Fruit fly (Drosophila melanogaster) whole organism, embryonic: ENCODE data around the gene mRpL16.

Experiments used
- Asciz ChIP-seq: fragments of 200-800 bp; sonication (Bioruptor generic); optimal IDR thresholded peaks from 2 replicates; lab custom pipeline; 2017; ENCODE audit warnings: missing biosample characterization, mild to moderate bottlenecking, missing genetic modification characterization, missing genetic modification reagents
- Bdp1 ChIP-seq: fragments of 200-800 bp; sonication (Bioruptor generic); optimal IDR thresholded peaks from 3 replicates; lab custom pipeline; 2016; ENCODE audit warnings: missing biosample characterization, missing genetic modification characterization
- Bgb ChIP-seq: fragments of 200-800 bp; sonication (Bioruptor generic); IDR thresholded peaks from 2 replicates; pipeline ENCODE4 v1.3.6; 2022; ENCODE audit warnings: missing biosample characterization, missing genetic modification characterization; ENCODE audit not compliant: partially characterized antibody
- CG10366 ChIP-seq: fragments of 200-800 bp; sonication (Bioruptor generic); IDR thresholded peaks from 2 replicates; pipeline ENCODE4 v1.3.6; 2022; ENCODE audit warnings: missing biosample characterization, missing genetic modification characterization
- CG13775 ChIP-seq: fragments of 200-800 bp; sonication (Bioruptor generic); optimal IDR thresholded peaks from 3 replicates; lab custom pipeline; 2017; ENCODE audit warnings: missing biosample characterization, mild to moderate bottlenecking, missing genetic modification characterization
- CG14710 ChIP-seq: fragments of 200-800 bp; sonication (Bioruptor generic); optimal IDR thresholded peaks from 3 replicates; lab custom pipeline; 2019; ENCODE audit warnings: missing biosample characterization, mild to moderate bottlenecking, missing genetic modification characterization, moderate library complexity
- CG1603 ChIP-seq: fragments of 200-800 bp; sonication (Bioruptor generic); optimal IDR thresholded peaks from 2 replicates; lab custom pipeline; 2019; ENCODE audit warnings: missing biosample characterization, mild to moderate bottlenecking, missing genetic modification characterization, moderate library complexity
- CG17385 ChIP-seq: fragments of 200-800 bp; sonication (Bioruptor generic); optimal IDR thresholded peaks from 3 replicates; lab custom pipeline; 2018; ENCODE audit warnings: missing biosample characterization, mild to moderate bottlenecking, missing genetic modification characterization
- CG17912 ChIP-seq: fragments of 200-800 bp; sonication (Bioruptor generic); optimal IDR thresholded peaks from 2 replicates; lab custom pipeline; 2018; ENCODE audit warnings: missing biosample characterization, mild to moderate bottlenecking, missing genetic modification characterization
- CG31224 ChIP-seq: fragments of 200-800 bp; sonication (Bioruptor generic); IDR thresholded peaks from 2 replicates; pipeline ENCODE4 v1.3.6; 2022; ENCODE audit warnings: missing biosample characterization, missing genetic modification characterization
- CG32767 ChIP-seq: fragments of 200-800 bp; sonication (Bioruptor generic); IDR thresholded peaks from 2 replicates; pipeline ENCODE4 v1.3.6; 2022; ENCODE audit warnings: missing biosample characterization, missing genetic modification characterization
- CG33213 ChIP-seq: fragments of 200-800 bp; sonication (Bioruptor generic); optimal IDR thresholded peaks from 3 replicates; lab custom pipeline; 2016; ENCODE audit warnings: missing biosample characterization, missing genetic modification characterization
- CG4617 ChIP-seq: fragments of 200-800 bp; sonication (Bioruptor generic); optimal IDR thresholded peaks from 3 replicates; lab custom pipeline; 2016; ENCODE audit warnings: missing biosample characterization, missing genetic modification characterization, borderline replicate concordance
- CG4854 ChIP-seq: fragments of 200-800 bp; sonication (Bioruptor generic); optimal IDR thresholded peaks from 2 replicates; lab custom pipeline; 2016; ENCODE audit warnings: missing biosample characterization, missing genetic modification characterization, inconsistent platforms
- CG6175 ChIP-seq: fragments of 200-800 bp; sonication (Bioruptor generic); IDR thresholded peaks from 3 replicates; pipeline ENCODE4 v1.3.6; 2022; ENCODE audit warnings: missing biosample characterization, missing genetic modification characterization
- CG8388 ChIP-seq: fragments of 200-800 bp; sonication (Bioruptor generic); optimal IDR thresholded peaks from 2 replicates; lab custom pipeline; 2019; ENCODE audit warnings: missing biosample characterization, mild to moderate bottlenecking, missing genetic modification characterization, moderate library complexity
- CG9215 ChIP-seq: fragments of 200-800 bp; sonication (Bioruptor generic); IDR thresholded peaks from 2 replicates; pipeline ENCODE4 v1.3.6; 2022; ENCODE audit warnings: missing biosample characterization, missing genetic modification characterization
- CG9609 ChIP-seq: fragments of 200-800 bp; sonication (Bioruptor generic); optimal IDR thresholded peaks from 3 replicates; lab custom pipeline; 2016; ENCODE audit warnings: missing biosample characterization, missing genetic modification characterization
- CG9876 ChIP-seq: fragments of 200-800 bp; sonication (Bioruptor generic); optimal IDR thresholded peaks from 2 replicates; lab custom pipeline; 2016; ENCODE audit warnings: missing biosample characterization, missing genetic modification characterization
- Ets65A ChIP-seq: fragments of 200-800 bp; sonication (Bioruptor generic); peaks from one replicate; lab custom pipeline; 2016; ENCODE audit warnings: missing biosample characterization, missing genetic modification characterization
- GATAe ChIP-seq: fragments of 200-800 bp; sonication (Bioruptor generic); conservative IDR thresholded peaks from 2 replicates; pipeline ENCODE4 v1.3.6; 2022; ENCODE audit warnings: missing biosample characterization, missing genetic modification characterization
- Hsf ChIP-seq: fragments of 200-800 bp; sonication (Bioruptor generic); optimal IDR thresholded peaks from 3 replicates; lab custom pipeline; 2016; ENCODE audit warnings: missing biosample characterization, missing genetic modification characterization
- Lhr ChIP-seq: fragments of 200-800 bp; sonication (Bioruptor generic); optimal IDR thresholded peaks from 3 replicates; lab custom pipeline; 2017; ENCODE audit warnings: mild to moderate bottlenecking, missing biosample characterization, missing genetic modification reagents, missing genetic modification characterization
- Mad ChIP-seq: fragments of 200-800 bp; sonication (Bioruptor generic); optimal IDR thresholded peaks from 2 replicates; lab custom pipeline; 2016; ENCODE audit warnings: missing biosample characterization, missing genetic modification characterization
- Nf-YC ChIP-seq: fragments of 200-800 bp; optimal IDR thresholded peaks from 3 replicates; lab custom pipeline; 2019; ENCODE audit warnings: missing biosample characterization, mild to moderate bottlenecking, missing genetic modification characterization, moderate library complexity
- Optix ChIP-seq: fragments of 200-800 bp; sonication (Bioruptor generic); IDR thresholded peaks from 3 replicates; pipeline ENCODE4 v1.3.6; 2022; ENCODE audit warnings: missing biosample characterization, missing genetic modification characterization
- Ptx1 ChIP-seq: fragments of 200-800 bp; sonication (Bioruptor generic); IDR thresholded peaks from 2 replicates; pipeline ENCODE4 v1.3.6; 2022; ENCODE audit warnings: missing biosample characterization, missing genetic modification characterization
- Sin3A ChIP-seq: fragments of >200 bp; optimal IDR thresholded peaks from 2 replicates; lab custom pipeline; 2018
- Trl ChIP-seq, 3 experiments: fragments of >200 bp in 2 of 3; fragments of 200-800 bp in 1 of 3; sonication (Bioruptor generic) in 1 of 3; optimal IDR thresholded peaks; 2 replicates in 1 of 3; 3 replicates in 2 of 3; lab custom pipeline; 2016 to 2017; ENCODE audit warnings: missing biosample characterization in 1 of 3, missing genetic modification characterization in 1 of 3
- Xrp1 ChIP-seq: fragments of 200-800 bp; sonication (Bioruptor generic); IDR thresholded peaks from 2 replicates; pipeline ENCODE4 v1.3.6; 2022; ENCODE audit warnings: missing biosample characterization, missing genetic modification characterization
- cas ChIP-seq: fragments of 200-800 bp; sonication (Bioruptor generic); IDR thresholded peaks from 2 replicates; pipeline ENCODE4 v1.3.6; 2022; ENCODE audit warnings: missing biosample characterization, missing genetic modification characterization
- crc ChIP-seq: fragments of 200-800 bp; sonication (Bioruptor generic); optimal IDR thresholded peaks from 2 replicates; lab custom pipeline; 2016; ENCODE audit warnings: missing biosample characterization, missing genetic modification characterization
- cwo ChIP-seq: fragments of 200-800 bp; sonication (Bioruptor generic); optimal IDR thresholded peaks from 3 replicates; lab custom pipeline; 2017; ENCODE audit warnings: missing biosample characterization, missing genetic modification characterization, mild to moderate bottlenecking, moderate library complexity, missing genetic modification reagents
- ems ChIP-seq: fragments of 200-800 bp; sonication (Bioruptor generic); optimal IDR thresholded peaks from 3 replicates; lab custom pipeline; 2016; ENCODE audit warnings: missing biosample characterization, missing genetic modification characterization
- esg ChIP-seq: fragments of 200-800 bp; sonication (Bioruptor generic); conservative IDR thresholded peaks from 2 replicates; pipeline ENCODE4 v1.3.6; 2022; ENCODE audit warnings: missing biosample characterization, missing genetic modification characterization
- ftz-f1 ChIP-seq: fragments of 200-800 bp; sonication (Bioruptor generic); optimal IDR thresholded peaks from 2 replicates; lab custom pipeline; 2016; ENCODE audit warnings: missing biosample characterization, missing genetic modification characterization
- fu2 ChIP-seq: fragments of 200-800 bp; sonication (Bioruptor generic); optimal IDR thresholded peaks from 2 replicates; lab custom pipeline; 2016; ENCODE audit warnings: missing biosample characterization, missing genetic modification characterization
- ham ChIP-seq: fragments of 200-800 bp; sonication (Bioruptor generic); IDR thresholded peaks from 2 replicates; pipeline ENCODE4 v1.3.6; 2022; ENCODE audit warnings: missing biosample characterization, missing genetic modification characterization
- kah ChIP-seq: fragments of 200-800 bp; sonication (Bioruptor generic); optimal IDR thresholded peaks from 2 replicates; lab custom pipeline; 2018; ENCODE audit warnings: missing biosample characterization, mild to moderate bottlenecking, missing genetic modification characterization
- lbe ChIP-seq: fragments of 200-800 bp; sonication (Bioruptor generic); optimal IDR thresholded peaks from 2 replicates; lab custom pipeline; 2016; ENCODE audit warnings: missing biosample characterization, mild to moderate bottlenecking, missing genetic modification characterization
- p53 ChIP-seq: fragments of 200-800 bp; sonication (Bioruptor generic); optimal IDR thresholded peaks from 2 replicates; lab custom pipeline; 2016; ENCODE audit warnings: missing biosample characterization, missing genetic modification characterization
- pros ChIP-seq: fragments of 200-800 bp; sonication (Bioruptor generic); optimal IDR thresholded peaks from 3 replicates; lab custom pipeline; 2019; ENCODE audit warnings: missing biosample characterization, mild to moderate bottlenecking, missing genetic modification characterization, moderate library complexity
- sens ChIP-seq: fragments of 200-800 bp; sonication (Bioruptor generic); peaks from one replicate; lab custom pipeline; 2016; ENCODE audit warnings: missing biosample characterization, missing genetic modification characterization
- sisA ChIP-seq: fragments of 200-800 bp; sonication (Bioruptor generic); IDR thresholded peaks from 2 replicates; pipeline ENCODE4 v1.3.6; 2022; ENCODE audit warnings: missing biosample characterization, missing genetic modification characterization
- slp2 ChIP-seq: fragments of 200-800 bp; sonication (Bioruptor generic); optimal IDR thresholded peaks from 2 replicates; lab custom pipeline; 2016; ENCODE audit warnings: missing biosample characterization, missing genetic modification characterization
- sna ChIP-seq: fragments of 200-800 bp; sonication (Bioruptor generic); IDR thresholded peaks from 2 replicates; pipeline ENCODE4 v1.3.6; 2022; ENCODE audit warnings: missing biosample characterization, missing genetic modification characterization; ENCODE audit not compliant: partially characterized antibody
- sr ChIP-seq: fragments of 200-800 bp; sonication (Bioruptor generic); IDR thresholded peaks from 3 replicates; pipeline ENCODE4 v1.3.6; 2022; ENCODE audit warnings: missing biosample characterization, missing genetic modification characterization
- sug ChIP-seq: fragments of 200-800 bp; optimal IDR thresholded peaks from 2 replicates; lab custom pipeline; 2019; ENCODE audit warnings: missing biosample characterization, mild to moderate bottlenecking, missing genetic modification characterization, moderate library complexity
- unpg ChIP-seq: fragments of 200-800 bp; sonication (Bioruptor generic); optimal IDR thresholded peaks from 3 replicates; lab custom pipeline; 2018; ENCODE audit warnings: missing biosample characterization, mild to moderate bottlenecking, missing genetic modification characterization, moderate library complexity
- wdn ChIP-seq: fragments of 200-800 bp; sonication (Bioruptor generic); IDR thresholded peaks from 2 replicates; pipeline ENCODE4 v1.3.6; 2022; ENCODE audit warnings: missing biosample characterization, missing genetic modification characterization

mRpL16 gene

dm6 chrX:1927473-1928306, 37.6 kb downstream of the mRpL16 start, which contains the start of gene CG11596 (continued):
- TF ChIP-seq CG6175 (GFP tag; lab: Robert Waterston, UW): no peak
- TF ChIP-seq esg (GFP tag; lab: Robert Waterston, UW): no peak
- TF ChIP-seq CG33213 (GFP tag; lab: Kevin White, UChicago): no peak
- no peak for TF ChIP-seq CG17385
- TF ChIP-seq Ets65A (GFP tag; lab: Kevin White, UChicago): no peak
- no peak for TF ChIP-seq ems (GFP tag; lab: Kevin White, UChicago)
- peak; percentile 20; the same call in 1 of the 2 replicates for TF ChIP-seq CG10366 (GFP tag; lab: Robert Waterston, UW)
- TF ChIP-seq CG31224: no peak
- no peak for TF ChIP-seq cas
- TF ChIP-seq CG9215 (GFP tag; lab: Robert Waterston, UW): peak; percentile 28; the same call in 1 of the 2 replicates
- TF ChIP-seq Nf-YC (tag; lab: Kevin White, UChicago): peak; percentile 20
- TF ChIP-seq sisA (GFP tag; lab: Robert Waterston, UW): no peak
- TF ChIP-seq ftz-f1 (GFP tag; lab: Kevin White, UChicago): no peak
- TF ChIP-seq cwo: peak; percentile 61
- TF ChIP-seq CG14710 (tag; lab: Kevin White, UChicago): no peak
- TF ChIP-seq fu2 (GFP tag; lab: Kevin White, UChicago): no peak
- TF ChIP-seq CG13775: no peak
- peak; percentile 75 for TF ChIP-seq CG4617
- no peak for TF ChIP-seq sr (GFP tag; lab: Robert Waterston, UW)
- TF ChIP-seq crc (GFP tag; lab: Kevin White, UChicago): no peak
- TF ChIP-seq Bdp1 (GFP tag; lab: Kevin White, UChicago): no peak
- no peak for TF ChIP-seq CG8388 (GFP tag; lab: Kevin White, UChicago)
- TF ChIP-seq CG4854 (GFP tag; lab: Kevin White, UChicago): no peak
- no peak for TF ChIP-seq ham
- peak; percentile 4 for TF ChIP-seq Hsf (GFP tag; lab: Kevin White, UChicago)
- peak; percentile 27; the same call in 1 of the 2 replicates for TF ChIP-seq GATAe (GFP tag; lab: Robert Waterston, UW)
- no peak for TF ChIP-seq CG17912 (GFP tag; lab: Kevin White, UChicago)
- no peak for TF ChIP-seq Lhr (GFP tag; lab: Kevin White, UChicago)
- TF ChIP-seq pros (GFP tag; lab: Kevin White, UChicago): no peak
- no peak for TF ChIP-seq slp2 (GFP tag; lab: Kevin White, UChicago)
- no peak for TF ChIP-seq lbe (GFP tag; lab: Kevin White, UChicago)
- no peak for TF ChIP-seq Optix (GFP tag; lab: Robert Waterston, UW)
- TF ChIP-seq CG9609 (GFP tag; lab: Kevin White, UChicago): no peak
- TF ChIP-seq Mad (GFP tag; lab: Kevin White, UChicago): no peak
- TF ChIP-seq sna (GFP tag; lab: Robert Waterston, UW): 0 out of 2 replicates have a peak, but pooled peaks have one; percentile 34
- 0 out of 2 replicates have a peak, but pooled peaks have one; percentile 6 for TF ChIP-seq Bgb
- TF ChIP-seq unpg (GFP tag; lab: Kevin White, UChicago): no peak
- peak; percentile 57 for TF ChIP-seq sug (tag; lab: Kevin White, UChicago)
- TF ChIP-seq sens (GFP tag; lab: Kevin White, UChicago): peak; percentile 56
- TF ChIP-seq Xrp1 (GFP tag; lab: Robert Waterston, UW): peak; percentile 13; the same call in 1 of the 2 replicates
- TF ChIP-seq kah (GFP tag; lab: Kevin White, UChicago): no peak
- peak; percentile 50 for TF ChIP-seq Sin3A (lab: Kevin White, UChicago)
- TF ChIP-seq CG9876 (GFP tag; lab: Kevin White, UChicago): no peak
- no peak for TF ChIP-seq wdn
- no peak for TF ChIP-seq Asciz (GFP tag; lab: Kevin White, UChicago)
- TF ChIP-seq CG32767 (GFP tag; lab: Robert Waterston, UW): no peak
- peak; percentile 84 for TF ChIP-seq p53
- peak; percentile 43 for TF ChIP-seq CG1603 (tag; lab: Kevin White, UChicago)
- no peak for TF ChIP-seq Trl (optimal IDR thresholded peaks at IDR 0.05; lab: Kevin White, UChicago)
- TF ChIP-seq Trl (GFP tag; optimal IDR thresholded peaks at IDR 0.05; lab: Kevin White, UChicago): no peak
- no peak for TF ChIP-seq Ptx1 (GFP tag; lab: Robert Waterston, UW)
